Fruit fly (Drosophila melanogaster) whole organism, embryonic: ENCODE measurements around the gene CG32767.

Experiments
- Abd-B ChIP-seq: fragments of 200-800 bp; sonication (Bioruptor generic); optimal IDR thresholded peaks from 2 replicates; lab custom pipeline; 2018; ENCODE audit warnings: missing biosample characterization, mild to moderate bottlenecking, missing genetic modification characterization, moderate library complexity
- Ada2b ChIP-seq: fragments of 200-800 bp; sonication (Bioruptor generic); IDR thresholded peaks from 2 replicates; pipeline ENCODE4 v1.3.6; 2022; ENCODE audit warnings: missing biosample characterization, missing genetic modification characterization
- Atf3 ChIP-seq: fragments of 200-800 bp; sonication (Bioruptor generic); optimal IDR thresholded peaks from 3 replicates; lab custom pipeline; 2016; ENCODE audit warnings: missing biosample characterization, missing genetic modification characterization
- Blimp-1 ChIP-seq: fragments of 200-800 bp; sonication (Bioruptor generic); optimal IDR thresholded peaks from 3 replicates; lab custom pipeline; 2018; ENCODE audit warnings: missing biosample characterization, missing genetic modification characterization, mild to moderate bottlenecking, moderate library complexity, missing genetic modification reagents
- C15 ChIP-seq: fragments of 200-800 bp; sonication (Bioruptor generic); IDR thresholded peaks from 3 replicates; pipeline ENCODE4 v1.3.6; 2022; ENCODE audit warnings: missing biosample characterization, missing genetic modification characterization
- CG10147 ChIP-seq: fragments of 200-800 bp; sonication (Bioruptor generic); optimal IDR thresholded peaks from 2 replicates; lab custom pipeline; 2019; ENCODE audit warnings: missing biosample characterization, mild to moderate bottlenecking, missing genetic modification characterization, moderate library complexity
- CG10959 ChIP-seq: fragments of 200-800 bp; sonication (Bioruptor generic); IDR thresholded peaks from 2 replicates; pipeline ENCODE4 v1.3.6; 2022; ENCODE audit warnings: missing biosample characterization, missing genetic modification characterization
- CG11723 ChIP-seq: fragments of 200-800 bp; sonication (Bioruptor generic); optimal IDR thresholded peaks from 2 replicates; lab custom pipeline; 2017; ENCODE audit warnings: missing biosample characterization, mild to moderate bottlenecking, missing genetic modification characterization
- CG13775 ChIP-seq: fragments of 200-800 bp; sonication (Bioruptor generic); optimal IDR thresholded peaks from 3 replicates; lab custom pipeline; 2017; ENCODE audit warnings: missing biosample characterization, mild to moderate bottlenecking, missing genetic modification characterization
- CG15073 ChIP-seq: fragments of 200-800 bp; sonication (Bioruptor generic); optimal IDR thresholded peaks from 2 replicates; lab custom pipeline; 2016; ENCODE audit warnings: missing biosample characterization, missing genetic modification characterization
- CG18599 ChIP-seq: fragments of 200-800 bp; sonication (Bioruptor generic); optimal IDR thresholded peaks from 3 replicates; lab custom pipeline; 2017; ENCODE audit warnings: missing biosample characterization, missing genetic modification characterization, mild to moderate bottlenecking, moderate library complexity, missing genetic modification reagents
- CG18764 ChIP-seq: fragments of 200-800 bp; sonication (Bioruptor generic); optimal IDR thresholded peaks from 3 replicates; lab custom pipeline; 2016; ENCODE audit warnings: missing biosample characterization, missing genetic modification characterization
- CG2129 ChIP-seq: fragments of 200-800 bp; sonication (Bioruptor generic); IDR thresholded peaks from 2 replicates; pipeline ENCODE4 v1.3.6; 2022; ENCODE audit warnings: missing biosample characterization, missing genetic modification characterization; ENCODE audit not compliant: partially characterized antibody
- CG30020 ChIP-seq: fragments of 200-800 bp; optimal IDR thresholded peaks from 2 replicates; lab custom pipeline; 2019; ENCODE audit warnings: missing biosample characterization, mild to moderate bottlenecking, missing genetic modification characterization, moderate library complexity
- CG31224 ChIP-seq: fragments of 200-800 bp; sonication (Bioruptor generic); IDR thresholded peaks from 2 replicates; pipeline ENCODE4 v1.3.6; 2022; ENCODE audit warnings: missing biosample characterization, missing genetic modification characterization
- CG3407 ChIP-seq: fragments of 200-800 bp; sonication (Bioruptor generic); optimal IDR thresholded peaks from 2 replicates; lab custom pipeline; 2018; ENCODE audit warnings: missing biosample characterization, mild to moderate bottlenecking, missing genetic modification characterization
- CG34422 ChIP-seq: fragments of 200-800 bp; sonication (Bioruptor generic); IDR thresholded peaks from 3 replicates; pipeline ENCODE4 v1.3.6; 2022; ENCODE audit warnings: missing biosample characterization, missing genetic modification characterization
- CG3847 ChIP-seq: fragments of 200-800 bp; sonication (Bioruptor generic); IDR thresholded peaks from 2 replicates; pipeline ENCODE4 v1.3.6; 2022; ENCODE audit warnings: missing biosample characterization, missing genetic modification characterization
- CG43689 ChIP-seq: fragments of 200-800 bp; sonication (Bioruptor generic); IDR thresholded peaks from 2 replicates; pipeline ENCODE4 v1.3.6; 2022; ENCODE audit warnings: missing biosample characterization, missing genetic modification characterization
- CG5180 ChIP-seq: fragments of 200-800 bp; sonication (Bioruptor generic); optimal IDR thresholded peaks from 3 replicates; lab custom pipeline; 2017; ENCODE audit warnings: missing biosample characterization, missing genetic modification characterization, mild to moderate bottlenecking, moderate library complexity, missing genetic modification reagents
- CG7987 ChIP-seq: fragments of 200-800 bp; sonication (Bioruptor generic); optimal IDR thresholded peaks from 2 replicates; lab custom pipeline; 2018; ENCODE audit warnings: missing biosample characterization, mild to moderate bottlenecking, missing genetic modification characterization, moderate library complexity
- CG8089 ChIP-seq: fragments of 200-800 bp; sonication (Bioruptor generic); optimal IDR thresholded peaks from 3 replicates; lab custom pipeline; 2016; ENCODE audit warnings: missing biosample characterization, missing genetic modification characterization
- Dbx ChIP-seq: fragments of 200-800 bp; sonication (Bioruptor generic); IDR thresholded peaks from 3 replicates; pipeline ENCODE4 v1.3.6; 2022; ENCODE audit warnings: missing biosample characterization, missing genetic modification characterization
- E2f1 ChIP-seq: fragments of 200-800 bp; sonication (Bioruptor generic); IDR thresholded peaks from 2 replicates; pipeline ENCODE4 v1.3.6; 2022; ENCODE audit warnings: missing biosample characterization, missing genetic modification characterization
- E2f2 ChIP-seq: fragments of 200-800 bp; sonication (Bioruptor generic); IDR thresholded peaks from 2 replicates; pipeline ENCODE4 v1.3.6; 2022; ENCODE audit warnings: missing biosample characterization, missing genetic modification characterization
- Fer1 ChIP-seq: fragments of 200-800 bp; sonication (Bioruptor generic); optimal IDR thresholded peaks from 2 replicates; lab custom pipeline; 2017; ENCODE audit warnings: missing biosample characterization, mild to moderate bottlenecking, missing genetic modification characterization
- Oaz ChIP-seq: fragments of 200-800 bp; sonication (Bioruptor generic); IDR thresholded peaks from 2 replicates; pipeline ENCODE4 v1.3.6; 2022; ENCODE audit warnings: missing biosample characterization, missing genetic modification characterization
- Taf1 ChIP-seq: fragments of 200-800 bp; sonication (Bioruptor generic); IDR thresholded peaks from 2 replicates; pipeline ENCODE4 v1.3.6; 2022; ENCODE audit warnings: missing biosample characterization, missing genetic modification characterization
- bigmax ChIP-seq: fragments of 200-800 bp; sonication (Bioruptor generic); optimal IDR thresholded peaks from 2 replicates; lab custom pipeline; 2018; ENCODE audit warnings: missing biosample characterization, mild to moderate bottlenecking, missing genetic modification characterization
- chif ChIP-seq, 2 experiments: fragments of 200-800 bp; sonication (Bioruptor generic); optimal IDR thresholded peaks; 3 replicates each; lab custom pipeline; 2016; ENCODE audit warnings: missing biosample characterization in 2 of 2, missing genetic modification characterization in 2 of 2
- chn ChIP-seq: fragments of 200-800 bp; sonication (Bioruptor generic); optimal IDR thresholded peaks from 2 replicates; lab custom pipeline; 2016; ENCODE audit warnings: missing biosample characterization, missing genetic modification characterization
- corto ChIP-seq: fragments of 200-800 bp; sonication (Bioruptor generic); optimal IDR thresholded peaks from 2 replicates; lab custom pipeline; 2016; ENCODE audit warnings: missing biosample characterization, mild to moderate bottlenecking, missing genetic modification characterization, moderate library complexity
- crc ChIP-seq: fragments of 200-800 bp; sonication (Bioruptor generic); optimal IDR thresholded peaks from 2 replicates; lab custom pipeline; 2016; ENCODE audit warnings: missing biosample characterization, missing genetic modification characterization
- disco-r ChIP-seq: fragments of 200-800 bp; sonication (Bioruptor generic); optimal IDR thresholded peaks from 2 replicates; lab custom pipeline; 2016; ENCODE audit warnings: missing biosample characterization, missing genetic modification characterization
- her ChIP-seq: fragments of 200-800 bp; sonication (Bioruptor generic); optimal IDR thresholded peaks from 2 replicates; lab custom pipeline; 2016; ENCODE audit warnings: missing biosample characterization, missing genetic modification characterization
- insv ChIP-seq, 2 experiments: fragments of 200-800 bp; sonication (Bioruptor generic); optimal IDR thresholded peaks; 3 replicates each; lab custom pipeline; 2016 to 2018; ENCODE audit warnings: missing biosample characterization in 2 of 2, missing genetic modification characterization in 2 of 2
- lbe ChIP-seq: fragments of 200-800 bp; sonication (Bioruptor generic); optimal IDR thresholded peaks from 2 replicates; lab custom pipeline; 2016; ENCODE audit warnings: missing biosample characterization, mild to moderate bottlenecking, missing genetic modification characterization
- lov ChIP-seq, 2 experiments: fragments of 200-800 bp in 1 of 2; fragments of >200 bp in 1 of 2; sonication (Bioruptor generic) in 1 of 2; IDR thresholded peaks in 1 of 2; optimal IDR thresholded peaks in 1 of 2; 2 replicates in 1 of 2; 3 replicates in 1 of 2; pipeline versions ENCODE4 v1.3.6 to Lab custom; 2017 to 2022; ENCODE audit warnings: missing biosample characterization in 1 of 2, missing genetic modification characterization in 1 of 2
- onecut ChIP-seq: fragments of 200-800 bp; sonication (Bioruptor generic); IDR thresholded peaks from 2 replicates; pipeline ENCODE4 v1.3.6; 2022; ENCODE audit warnings: missing biosample characterization, missing genetic modification characterization
- org-1 ChIP-seq: fragments of 200-800 bp; sonication (Bioruptor generic); optimal IDR thresholded peaks from 2 replicates; lab custom pipeline; 2017; ENCODE audit warnings: missing biosample characterization, missing genetic modification characterization
- pan ChIP-seq, 4 experiments: fragments of >200 bp in 3 of 4; fragments of 200-800 bp in 1 of 4; sonication (Bioruptor generic) in 1 of 4; optimal IDR thresholded peaks in 3 of 4; IDR thresholded peaks in 1 of 4; 2 replicates each; pipeline versions ENCODE4 v1.3.6 to Lab custom; 2017 to 2022; ENCODE audit warnings: missing biosample characterization in 2 of 4, missing genetic modification characterization in 2 of 4, mixed read lengths in 1 of 4
- psq ChIP-seq: fragments of 200-800 bp; sonication (Bioruptor generic); optimal IDR thresholded peaks from 2 replicates; lab custom pipeline; 2017; ENCODE audit warnings: missing biosample characterization, missing genetic modification characterization
- row ChIP-seq: fragments of 200-800 bp; sonication (Bioruptor generic); IDR thresholded peaks from 3 replicates; pipeline ENCODE4 v1.3.6; 2022; ENCODE audit warnings: missing biosample characterization, missing genetic modification characterization
- sisA ChIP-seq: fragments of 200-800 bp; sonication (Bioruptor generic); IDR thresholded peaks from 2 replicates; pipeline ENCODE4 v1.3.6; 2022; ENCODE audit warnings: missing biosample characterization, missing genetic modification characterization
- slou ChIP-seq: fragments of 200-800 bp; sonication (Bioruptor generic); optimal IDR thresholded peaks from 3 replicates; lab custom pipeline; 2016; ENCODE audit warnings: missing biosample characterization, missing genetic modification characterization
- sr ChIP-seq: fragments of 200-800 bp; sonication (Bioruptor generic); IDR thresholded peaks from 3 replicates; pipeline ENCODE4 v1.3.6; 2022; ENCODE audit warnings: missing biosample characterization, missing genetic modification characterization
- stwl ChIP-seq: fragments of 200-800 bp; sonication (Bioruptor generic); optimal IDR thresholded peaks from 3 replicates; lab custom pipeline; 2018; ENCODE audit warnings: missing biosample characterization, mild to moderate bottlenecking, missing genetic modification characterization, moderate library complexity
- tin ChIP-seq: fragments of 200-800 bp; sonication (Bioruptor generic); optimal IDR thresholded peaks from 3 replicates; lab custom pipeline; 2016; ENCODE audit warnings: missing biosample characterization, missing genetic modification characterization
- trh ChIP-seq: fragments of 200-800 bp; sonication (Bioruptor generic); optimal IDR thresholded peaks from 2 replicates; lab custom pipeline; 2016; ENCODE audit warnings: missing biosample characterization, missing genetic modification characterization
- wdn ChIP-seq: fragments of 200-800 bp; sonication (Bioruptor generic); IDR thresholded peaks from 2 replicates; pipeline ENCODE4 v1.3.6; 2022; ENCODE audit warnings: missing biosample characterization, missing genetic modification characterization
- zen ChIP-seq: fragments of 200-800 bp; sonication (Bioruptor generic); optimal IDR thresholded peaks from 3 replicates; lab custom pipeline; 2018; ENCODE audit warnings: missing biosample characterization, mild to moderate bottlenecking, missing genetic modification characterization, moderate library complexity

Gene CG32767

DNA sequence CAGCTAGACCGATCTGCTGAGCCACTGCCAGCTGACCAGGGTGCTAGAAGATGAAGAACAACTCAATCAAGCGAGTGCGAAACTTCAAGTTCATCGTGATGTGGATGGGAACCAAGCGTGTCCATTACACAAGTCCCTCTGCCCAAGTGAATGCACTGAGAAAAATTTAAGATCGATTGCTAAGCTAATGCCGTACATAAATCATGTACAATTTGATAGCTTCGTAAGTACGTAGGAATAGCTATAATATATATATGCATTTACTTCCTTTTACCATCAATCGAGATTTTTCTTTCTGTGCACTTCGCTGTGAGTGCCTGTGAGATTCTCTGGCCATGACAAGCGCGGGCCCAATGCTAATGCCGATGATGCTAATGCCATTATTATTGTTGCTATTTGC lies 46.2 kb downstream of the CG32767 start (continued):
- TF ChIP-seq CG3407 (no peak), corto (no peak), CG34422 (GFP tag; lab: Robert Waterston, UW) (no peak), Abd-B (GFP tag; lab: Kevin White, UChicago) (no peak), Dbx (no peak), pan (optimal IDR thresholded peaks at IDR 0.05; lab: Kevin White, UChicago) (no peak), pan (GFP tag; optimal IDR thresholded peaks at IDR 0.05 in 1 of 2, IDR thresholded peaks at IDR 0.05 in 1 of 2) (no peak), row (GFP tag; lab: Robert Waterston, UW) (peak; percentile 25; the same call in 1 of the 3 replicates), CG10147 (GFP tag; lab: Kevin White, UChicago) (no peak), trh (GFP tag; lab: Kevin White, UChicago) (no peak), disco-r (GFP tag; lab: Kevin White, UChicago) (no peak), zen (tag; lab: Kevin White, UChicago) (no peak), her (no peak), Oaz (GFP tag; lab: Robert Waterston, UW) (no peak), tin (GFP tag; lab: Kevin White, UChicago) (no peak), C15 (GFP tag; lab: Robert Waterston, UW) (no peak), slou (GFP tag; lab: Kevin White, UChicago) (no peak), CG10959 (0 out of 2 replicates have a peak, but pooled peaks have one; percentile 20), bigmax (GFP tag; lab: Kevin White, UChicago) (no peak), insv (GFP tag; optimal IDR thresholded peaks at IDR 0.05; lab: Kevin White, UChicago) (no peak), lov (optimal IDR thresholded peaks at IDR 0.05; lab: Kevin White, UChicago) (no peak), lov (GFP tag; IDR thresholded peaks at IDR 0.05; lab: Robert Waterston, UW) (no peak), CG7987 (GFP tag; lab: Kevin White, UChicago) (no peak), chif (GFP tag; optimal IDR thresholded peaks at IDR 0.05; lab: Kevin White, UChicago) (peak in 1 of 2 experiments; percentile 20), E2f1 (GFP tag; lab: Robert Waterston, UW) (no peak), CG31224 (GFP tag; lab: Robert Waterston, UW) (no peak), CG13775 (GFP tag; lab: Kevin White, UChicago) (no peak), CG18764 (no peak), psq (GFP tag; lab: Kevin White, UChicago) (no peak), Ada2b (GFP tag; lab: Robert Waterston, UW) (no peak), Taf1 (GFP tag; lab: Robert Waterston, UW) (no peak), sr (GFP tag; lab: Robert Waterston, UW) (no peak), CG3847 (GFP tag; lab: Robert Waterston, UW) (no peak), sisA (no peak), CG15073 (no peak), Fer1 (GFP tag; lab: Kevin White, UChicago) (no peak), CG43689 (GFP tag; lab: Robert Waterston, UW) (no peak), chn (no peak), wdn (GFP tag; lab: Robert Waterston, UW) (no peak), E2f2 (no peak), org-1 (no peak), CG5180 (GFP tag; lab: Kevin White, UChicago) (no peak), stwl (tag; lab: Kevin White, UChicago) (no peak), CG18599 (no peak), onecut (GFP tag; lab: Robert Waterston, UW) (no peak), Blimp-1 (GFP tag; lab: Kevin White, UChicago) (peak; percentile 8), lbe (GFP tag; lab: Kevin White, UChicago) (no peak), CG11723 (GFP tag; lab: Kevin White, UChicago) (no peak), Atf3 (GFP tag; lab: Kevin White, UChicago) (no peak), CG30020 (tag; lab: Kevin White, UChicago) (no peak), crc (GFP tag; lab: Kevin White, UChicago) (no peak), CG2129 (GFP tag; lab: Robert Waterston, UW) (no peak), CG8089 (GFP tag; lab: Kevin White, UChicago) (no peak)
